Worm (Caenorhabditis elegans) whole organism, L4 larva: ENCODE measurements around the gene ugt-42.

Source experiments
- D1046.2 ChIP-seq: fragments of 200-800 bp; sonication (Bioruptor generic); IDR thresholded peaks from 2 replicates; pipeline ENCODE4 v1.3.6; 2022; ENCODE audit warnings: missing genetic modification characterization, missing compliant biosample characterization
- F10B5.3 ChIP-seq: sonication (generic microtip); optimal IDR thresholded peaks from 2 replicates; lab custom pipeline; 2016; ENCODE audit warnings: mild to moderate bottlenecking, missing genetic modification characterization, missing compliant biosample characterization
- F26F4.8 ChIP-seq: fragments of 200-800 bp; sonication (Bioruptor generic); conservative IDR thresholded peaks from 2 replicates; pipeline ENCODE4 v1.3.6; 2022; ENCODE audit warnings: missing genetic modification characterization, missing compliant biosample characterization
- R02D3.7 ChIP-seq: fragments of 150-350 bp; sonication (generic microtip); optimal IDR thresholded peaks from 3 replicates; lab custom pipeline; 2014; ENCODE audit warnings: missing biosample characterization, missing genetic modification characterization
- Y48G9A.11 ChIP-seq: fragments of 200-800 bp; sonication (Bioruptor generic); IDR thresholded peaks from 2 replicates; pipeline ENCODE4 v1.3.6; 2022; ENCODE audit warnings: missing genetic modification reagents, missing genetic modification characterization, missing compliant biosample characterization
- Y75B8A.6 ChIP-seq: fragments of 200-800 bp; sonication (Bioruptor generic); IDR thresholded peaks from 2 replicates; pipeline ENCODE4 v1.3.6; 2022; ENCODE audit warnings: missing genetic modification reagents, missing genetic modification characterization, missing compliant biosample characterization
- ZK546.5 ChIP-seq, 2 experiments: sonication (generic microtip); optimal IDR thresholded peaks; 2 replicates each; lab custom pipeline; 2017; ENCODE audit warnings: missing biosample characterization in 2 of 2, missing genetic modification characterization in 2 of 2
- aha-1 ChIP-seq: fragments of 150-350 bp; peaks from one replicate; lab custom pipeline; 2014; ENCODE audit warnings: missing biosample characterization, missing genetic modification characterization
- aly-2 ChIP-seq: sonication (generic microtip); optimal IDR thresholded peaks from 2 replicates; lab custom pipeline; 2018; ENCODE audit warnings: missing biosample characterization, missing genetic modification characterization
- ceh-28 ChIP-seq: fragments of 150-350 bp; optimal IDR thresholded peaks from 2 replicates; lab custom pipeline; 2014; ENCODE audit warnings: missing biosample characterization, missing genetic modification reagents, missing genetic modification characterization
- ces-1 ChIP-seq: fragments of 150-350 bp; sonication (generic microtip); optimal IDR thresholded peaks from 4 replicates; lab custom pipeline; 2014; ENCODE audit warnings: missing biosample characterization, missing genetic modification reagents, missing genetic modification characterization
- cey-2 ChIP-seq: sonication (generic microtip); optimal IDR thresholded peaks from 3 replicates; lab custom pipeline; 2017; ENCODE audit warnings: missing genetic modification characterization, mild to moderate bottlenecking, missing compliant biosample characterization, antibody characterized with exemption, borderline replicate concordance; ENCODE audit not compliant: insufficient read depth
- dmd-6 ChIP-seq: fragments of 200-800 bp; sonication (Bioruptor generic); IDR thresholded peaks from 2 replicates; pipeline ENCODE4 v1.3.6; 2022; ENCODE audit warnings: missing genetic modification reagents, missing genetic modification characterization, missing compliant biosample characterization
- dmd-9 ChIP-seq: fragments of 200-800 bp; sonication (Bioruptor generic); IDR thresholded peaks from 2 replicates; pipeline ENCODE4 v1.3.6; 2022; ENCODE audit warnings: missing genetic modification reagents, missing genetic modification characterization, missing compliant biosample characterization
- duxl-1 ChIP-seq: sonication (generic microtip); optimal IDR thresholded peaks from 2 replicates; lab custom pipeline; 2016; ENCODE audit warnings: mild to moderate bottlenecking, missing genetic modification characterization, moderate library complexity, missing compliant biosample characterization; ENCODE audit not compliant: poor library complexity
- hif-1 ChIP-seq, 2 experiments: sonication (generic microtip); optimal IDR thresholded peaks; 2 replicates each; lab custom pipeline; 2016 to 2017; ENCODE audit warnings: missing compliant biosample characterization in 2 of 2, missing genetic modification characterization in 2 of 2, missing genetic modification reagents in 2 of 2, missing genotype in 2 of 2, mild to moderate bottlenecking in 1 of 2
- hlh-11 ChIP-seq: fragments of 200-800 bp; sonication (Bioruptor generic); optimal IDR thresholded peaks from 2 replicates; lab custom pipeline; 2018; ENCODE audit warnings: mild to moderate bottlenecking, missing genetic modification characterization, missing compliant biosample characterization
- hmg-1.1 ChIP-seq: fragments of 200-800 bp; sonication (Bioruptor generic); IDR thresholded peaks from 2 replicates; pipeline ENCODE4 v1.3.6; 2022; ENCODE audit warnings: missing genetic modification reagents, missing genetic modification characterization, missing compliant biosample characterization
- jun-1 ChIP-seq: fragments of 150-350 bp; optimal IDR thresholded peaks from 2 replicates; lab custom pipeline; 2014; ENCODE audit warnings: missing biosample characterization, missing genetic modification reagents, missing genetic modification characterization
- lin-15B ChIP-seq: fragments of 150-350 bp; sonication (generic microtip); optimal IDR thresholded peaks from 3 replicates; lab custom pipeline; 2014; ENCODE audit warnings: missing biosample characterization, missing genetic modification characterization
- lir-3 ChIP-seq: sonication (generic microtip); optimal IDR thresholded peaks from 2 replicates; lab custom pipeline; 2016; ENCODE audit warnings: mild to moderate bottlenecking, missing genetic modification characterization, missing compliant biosample characterization
- mdl-1 ChIP-seq, 2 experiments: fragments of 150-350 bp in 1 of 2; sonication (generic microtip) in 1 of 2; optimal IDR thresholded peaks; 2 replicates each; lab custom pipeline; 2014 to 2017; ENCODE audit warnings: missing biosample characterization in 2 of 2, missing genetic modification characterization in 2 of 2
- mdt-29 ChIP-seq: fragments of 200-800 bp; sonication (Bioruptor generic); IDR thresholded peaks from 2 replicates; pipeline ENCODE4 v1.3.6; 2022; ENCODE audit warnings: missing genetic modification reagents, missing genetic modification characterization, missing compliant biosample characterization
- mep-1 ChIP-seq: fragments of 150-350 bp; sonication (generic microtip); optimal IDR thresholded peaks from 3 replicates; lab custom pipeline; 2014; ENCODE audit warnings: missing biosample characterization, missing genetic modification characterization
- mes-2 ChIP-seq: sonication (generic microtip); optimal IDR thresholded peaks from 2 replicates; lab custom pipeline; 2016; ENCODE audit warnings: missing genotype, mild to moderate bottlenecking, missing genetic modification characterization, missing compliant biosample characterization; ENCODE audit not compliant: poor library complexity, severe bottlenecking
- mxl-2 ChIP-seq: fragments of 200-800 bp; sonication (Bioruptor generic); conservative IDR thresholded peaks from 2 replicates; pipeline ENCODE4 v1.3.6; 2022; ENCODE audit warnings: missing genetic modification reagents, missing genetic modification characterization, missing compliant biosample characterization
- mxl-3 ChIP-seq: fragments of 200-800 bp; sonication (Bioruptor generic); optimal IDR thresholded peaks from 2 replicates; lab custom pipeline; 2018; ENCODE audit warnings: mild to moderate bottlenecking, missing genetic modification characterization, missing compliant biosample characterization
- nhr-11 ChIP-seq: fragments of 150-350 bp; optimal IDR thresholded peaks from 2 replicates; lab custom pipeline; 2014; ENCODE audit warnings: missing biosample characterization, missing genetic modification characterization
- nhr-25 ChIP-seq: sonication (generic microtip); optimal IDR thresholded peaks from 2 replicates; lab custom pipeline; 2017; ENCODE audit warnings: missing genetic modification characterization, mild to moderate bottlenecking, missing compliant biosample characterization, antibody characterized with exemption, moderate library complexity, borderline replicate concordance; ENCODE audit not compliant: insufficient read depth
- nhr-28 ChIP-seq: fragments of 150-350 bp; optimal IDR thresholded peaks from 2 replicates; lab custom pipeline; 2014; ENCODE audit warnings: missing biosample characterization, missing genetic modification characterization
- nhr-41 ChIP-seq: fragments of 200-800 bp; sonication (Bioruptor generic); IDR thresholded peaks from 2 replicates; pipeline ENCODE4 v1.3.6; 2022; ENCODE audit warnings: missing genetic modification reagents, missing genetic modification characterization, missing compliant biosample characterization
- nhr-42 ChIP-seq: fragments of 200-800 bp; sonication (Bioruptor generic); IDR thresholded peaks from 2 replicates; pipeline ENCODE4 v1.3.6; 2022; ENCODE audit warnings: missing genetic modification characterization, missing compliant biosample characterization
- nhr-77 ChIP-seq: fragments of 150-350 bp; optimal IDR thresholded peaks from 2 replicates; lab custom pipeline; 2014; ENCODE audit warnings: missing biosample characterization, missing genetic modification characterization
- pqm-1 ChIP-seq: sonication (generic microtip); optimal IDR thresholded peaks from 2 replicates; lab custom pipeline; 2017; ENCODE audit warnings: missing biosample characterization, missing genetic modification characterization
- set-16 ChIP-seq: fragments of 200-800 bp; sonication (Bioruptor generic); IDR thresholded peaks from 2 replicates; pipeline ENCODE4 v1.3.6; 2022; ENCODE audit warnings: missing genetic modification reagents, missing genetic modification characterization, missing compliant biosample characterization
- skn-1 ChIP-seq: fragments of 150-350 bp; optimal IDR thresholded peaks from 2 replicates; lab custom pipeline; 2014; ENCODE audit warnings: missing biosample characterization, missing genetic modification characterization
- snpc-1.2 ChIP-seq: fragments of 200-800 bp; sonication (Bioruptor generic); IDR thresholded peaks from 2 replicates; pipeline ENCODE4 v1.3.6; 2022; ENCODE audit warnings: missing genetic modification reagents, missing genetic modification characterization, missing compliant biosample characterization
- tra-1 ChIP-seq: fragments of 200-800 bp; sonication (Bioruptor generic); IDR thresholded peaks from 2 replicates; pipeline ENCODE4 v1.3.6; 2022; ENCODE audit warnings: missing genetic modification reagents, missing genetic modification characterization, missing compliant biosample characterization
- unc-62 ChIP-seq, 3 experiments: fragments of 150-350 bp in 1 of 3; sonication (generic microtip); optimal IDR thresholded peaks in 2 of 3; peaks in 1 of 3; 1 replicate in 1 of 3; 2 replicates in 2 of 3; lab custom pipeline; 2014 to 2017; ENCODE audit warnings: missing biosample characterization in 3 of 3, missing genetic modification characterization in 3 of 3, missing genetic modification reagents in 3 of 3, missing genotype in 1 of 3
- vab-7 ChIP-seq: fragments of 200-800 bp; sonication (Bioruptor generic); IDR thresholded peaks from 2 replicates; pipeline ENCODE4 v1.3.6; 2022; ENCODE audit warnings: missing genetic modification reagents, missing genetic modification characterization, missing compliant biosample characterization
- zag-1 ChIP-seq: fragments of 150-350 bp; optimal IDR thresholded peaks from 2 replicates; lab custom pipeline; 2014; ENCODE audit warnings: missing biosample characterization, missing genetic modification characterization
- zfp-2 ChIP-seq: sonication (generic microtip); optimal IDR thresholded peaks from 2 replicates; lab custom pipeline; 2016; ENCODE audit warnings: mild to moderate bottlenecking, missing genetic modification characterization, missing compliant biosample characterization
- zip-2 ChIP-seq: fragments of 150-350 bp; optimal IDR thresholded peaks from 2 replicates; lab custom pipeline; 2014; ENCODE audit warnings: missing biosample characterization, missing genetic modification characterization

The ugt-42 gene

DNA sequence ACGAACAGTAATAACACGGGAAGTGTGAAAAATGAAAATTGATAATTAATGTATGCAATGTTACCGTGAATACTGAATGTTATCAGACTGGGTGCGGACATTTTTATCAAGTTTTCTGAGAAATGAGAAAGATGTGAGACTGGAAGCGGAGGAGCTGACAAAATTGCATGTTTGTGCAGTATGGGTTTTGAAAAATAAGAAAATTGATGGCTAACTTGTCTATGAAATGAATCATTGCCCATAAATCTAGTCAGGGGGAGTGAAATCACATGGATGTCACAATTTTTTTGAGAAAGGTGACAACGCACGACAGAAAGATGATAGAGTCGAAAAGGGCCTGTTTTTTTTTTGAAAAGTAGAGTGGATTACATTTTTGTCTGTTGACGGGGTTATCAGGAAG, 24.4 kb downstream of the ugt-42 start, which contains the start of gene sru-24:
sru-24 (minus strand) TSS at position 101 of the 400 bp plus-strand sequence.
- no peak for TF ChIP-seq tra-1 (GFP tag; lab: Robert Waterston, UW)
- TF ChIP-seq lin-15B (tag; lab: Kevin White, UChicago), result no peak
- no peak for TF ChIP-seq snpc-1.2 (GFP tag; lab: Robert Waterston, UW)
- no peak for TF ChIP-seq lir-3 (tag; lab: Kevin White, UChicago)
- no peak for TF ChIP-seq ZK546.5 (tag; optimal IDR thresholded peaks at IDR 0.05; lab: Kevin White, UChicago)
- TF ChIP-seq hmg-1.1 (GFP tag; lab: Robert Waterston, UW), result no peak
- TF ChIP-seq set-16 (GFP tag; lab: Robert Waterston, UW), result no peak
- no peak for TF ChIP-seq cey-2 (tag; lab: Kevin White, UChicago)
- TF ChIP-seq ces-1 (GFP tag; lab: Kevin White, UChicago), result no peak
- TF ChIP-seq F10B5.3 (tag; lab: Kevin White, UChicago), result no peak
- no peak for TF ChIP-seq mdl-1 (tag; optimal IDR thresholded peaks at IDR 0.05; lab: Kevin White, UChicago)
- TF ChIP-seq aha-1, result no peak
- no peak for TF ChIP-seq nhr-41 (GFP tag; lab: Robert Waterston, UW)
- no peak for TF ChIP-seq zip-2 (tag; lab: Kevin White, UChicago)
- no peak for TF ChIP-seq nhr-28 (tag; lab: Kevin White, UChicago)
- no peak for TF ChIP-seq nhr-42
- no peak for TF ChIP-seq F26F4.8 (GFP tag; lab: Robert Waterston, UW)

DNA sequence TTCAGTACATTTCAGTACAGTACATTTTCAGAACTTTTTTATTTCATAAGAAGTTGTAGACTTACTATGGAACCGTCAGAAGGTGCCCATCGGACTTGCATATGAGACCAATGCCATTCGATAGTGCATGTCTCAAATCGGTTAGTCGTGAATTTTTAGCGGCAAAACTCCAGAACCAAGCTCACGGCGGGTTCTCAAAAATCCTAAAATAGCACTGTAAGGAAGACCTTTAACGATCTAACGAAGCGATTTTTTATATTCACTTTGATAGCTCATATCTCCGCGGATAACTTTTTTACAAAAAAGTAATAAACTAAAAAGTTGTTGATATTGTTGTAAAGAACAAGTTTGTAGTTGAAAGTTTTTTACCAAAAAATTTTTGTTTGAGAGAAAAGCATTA, 27.2 kb downstream of the ugt-42 start, which contains the start of gene sru-25:
sru-25 (minus strand) TSS at position 101 of the 400 bp plus-strand sequence.
- TF ChIP-seq skn-1 (tag; lab: Kevin White, UChicago) (no peak), mdt-29 (no peak), aha-1 (no peak), nhr-11 (tag; lab: Kevin White, UChicago) (no peak)

DNA sequence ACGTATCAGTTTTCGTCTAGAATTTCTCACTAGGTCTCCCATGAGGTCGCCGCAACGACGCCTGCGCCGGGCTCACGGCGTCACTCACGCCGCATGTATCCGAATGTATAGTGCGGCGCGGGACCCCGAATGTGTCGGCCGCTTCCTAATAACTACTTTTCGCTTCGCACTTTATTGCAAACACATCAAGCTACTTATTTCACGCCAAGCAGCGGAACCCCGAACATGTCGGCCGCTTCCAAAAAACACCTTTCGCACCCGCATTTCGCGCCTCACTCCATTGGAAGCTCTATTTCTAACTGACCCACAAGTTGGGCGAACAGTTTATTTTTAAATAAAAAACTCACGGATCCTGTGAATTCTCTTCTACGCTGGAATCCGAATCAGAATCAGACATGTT, 29.1 kb downstream of the ugt-42 start:
- no peak for TF ChIP-seq dmd-9 (GFP tag; lab: Robert Waterston, UW)
- no peak for TF ChIP-seq D1046.2 (GFP tag; lab: Robert Waterston, UW)
- no peak for TF ChIP-seq nhr-11 (tag; lab: Kevin White, UChicago)
- TF ChIP-seq set-16 (GFP tag; lab: Robert Waterston, UW), result no peak
- TF ChIP-seq mxl-2 (GFP tag; lab: Robert Waterston, UW), result no peak
- no peak for TF ChIP-seq ceh-28
- no peak for TF ChIP-seq aly-2 (tag; lab: Kevin White, UChicago)
- TF ChIP-seq Y75B8A.6 (GFP tag; lab: Robert Waterston, UW), result no peak
- no peak for TF ChIP-seq R02D3.7 (tag; lab: Kevin White, UChicago)
- TF ChIP-seq vab-7 (GFP tag; lab: Robert Waterston, UW), result no peak
- no peak for TF ChIP-seq jun-1 (tag; lab: Kevin White, UChicago)
- no peak for TF ChIP-seq mep-1 (tag; lab: Kevin White, UChicago)
- no peak for TF ChIP-seq mes-2 (tag; lab: Kevin White, UChicago)
- TF ChIP-seq lir-3 (tag; lab: Kevin White, UChicago), result no peak
- TF ChIP-seq nhr-42, result no peak

DNA sequence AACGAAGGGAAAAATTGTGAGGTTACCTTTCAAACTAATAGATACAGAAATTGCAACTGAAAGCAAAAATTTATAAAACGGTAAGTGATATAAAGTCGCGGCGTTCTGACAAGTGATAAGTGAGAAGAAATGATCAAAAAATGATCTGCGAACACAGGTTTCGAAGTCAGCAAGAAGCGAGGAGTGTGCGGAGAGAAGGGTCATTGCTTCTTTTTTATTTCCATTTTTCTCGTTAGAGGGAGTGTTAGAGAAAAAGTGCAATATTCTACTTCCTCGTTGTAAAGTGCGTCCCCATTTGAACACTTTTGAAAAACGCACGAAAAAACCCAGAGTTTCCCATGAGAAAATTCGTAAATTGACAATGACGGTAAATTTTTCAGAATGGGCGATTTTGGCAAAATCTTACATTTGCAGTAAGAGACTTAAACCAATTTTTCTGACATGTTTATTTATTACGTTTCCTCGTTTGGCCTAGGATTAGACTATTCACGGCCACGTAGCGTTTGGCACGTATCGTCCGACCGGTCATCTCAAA, 29.6 kb downstream of the ugt-42 start, which contains the start of the genes fbxa-72 and srx-21:
fbxa-72 (minus strand) TSS at position 204 of the 535 bp plus-strand sequence.
srx-21 (plus strand) TSS at position 485 of the 535 bp plus-strand sequence.
- TF ChIP-seq mdl-1 (tag; optimal IDR thresholded peaks at IDR 0.05; lab: Kevin White, UChicago) (peak in 1 of 2 experiments; percentile 28), unc-62 (GFP tag; optimal IDR thresholded peaks at IDR 0.05 in 1 of 2; lab: Kevin White, UChicago) (peak in 1 of 2 experiments; percentile 80), unc-62 (tag; optimal IDR thresholded peaks at IDR 0.05; lab: Kevin White, UChicago) (no peak), pqm-1 (tag; lab: Kevin White, UChicago) (peak; percentile 62), aha-1 (peak; percentile 65), hlh-11 (peak; percentile 52), nhr-25 (tag; lab: Kevin White, UChicago) (peak; percentile 51), dmd-6 (GFP tag; lab: Robert Waterston, UW) (peak; percentile 75), hif-1 (tag; optimal IDR thresholded peaks at IDR 0.05; lab: Kevin White, UChicago) (peak in 1 of 2 experiments; percentile 57), mes-2 (tag; lab: Kevin White, UChicago) (peak; percentile 44), nhr-77 (tag; lab: Kevin White, UChicago) (peak; percentile 52), R02D3.7 (tag; lab: Kevin White, UChicago) (no peak), nhr-28 (tag; lab: Kevin White, UChicago) (peak; percentile 90), duxl-1 (peak; percentile 17), Y48G9A.11 (GFP tag; lab: Robert Waterston, UW) (no peak), zag-1 (tag; lab: Kevin White, UChicago) (no peak), mxl-3 (GFP tag; lab: Kevin White, UChicago) (peak; percentile 36), zfp-2 (tag; lab: Kevin White, UChicago) (no peak)
